Worm (Caenorhabditis elegans) whole organism, L4 larva: ENCODE data around the gene F15G9.5.

Experiments used
- Y105C5A.15 ChIP-seq: fragments of 200-800 bp; sonication (Bioruptor generic); IDR thresholded peaks from 2 replicates; pipeline ENCODE4 v1.3.6; 2022; ENCODE audit warnings: missing genetic modification characterization, missing compliant biosample characterization
- Y5F2A.4 ChIP-seq: fragments of 200-800 bp; sonication (Bioruptor generic); optimal IDR thresholded peaks from 2 replicates; lab custom pipeline; 2018; ENCODE audit warnings: mild to moderate bottlenecking, missing genetic modification characterization, missing compliant biosample characterization
- ZK546.5 ChIP-seq, 2 experiments: sonication (generic microtip); optimal IDR thresholded peaks; 2 replicates each; lab custom pipeline; 2017; ENCODE audit warnings: missing biosample characterization in 2 of 2, missing genetic modification characterization in 2 of 2
- aha-1 ChIP-seq: fragments of 150-350 bp; peaks from one replicate; lab custom pipeline; 2014; ENCODE audit warnings: missing biosample characterization, missing genetic modification characterization
- ama-1 ChIP-seq: fragments of 150-350 bp; optimal IDR thresholded peaks from 2 replicates; lab custom pipeline; 2014; ENCODE audit warnings: inconsistent platforms, mixed read lengths
- ceh-28 ChIP-seq: fragments of 150-350 bp; optimal IDR thresholded peaks from 2 replicates; lab custom pipeline; 2014; ENCODE audit warnings: missing biosample characterization, missing genetic modification reagents, missing genetic modification characterization
- daf-12 ChIP-seq: fragments of 150-350 bp; optimal IDR thresholded peaks from 2 replicates; lab custom pipeline; 2014; ENCODE audit warnings: missing biosample characterization, missing genetic modification reagents, missing genetic modification characterization
- daf-16 ChIP-seq, 3 experiments: sonication (generic microtip); optimal IDR thresholded peaks; 2 replicates each; lab custom pipeline; 2016 to 2017; ENCODE audit warnings: missing genetic modification characterization in 3 of 3, missing genetic modification reagents in 3 of 3, mild to moderate bottlenecking in 2 of 3, missing compliant biosample characterization in 2 of 3, missing biosample characterization in 1 of 3, moderate library complexity in 1 of 3
- dmd-6 ChIP-seq: fragments of 200-800 bp; sonication (Bioruptor generic); IDR thresholded peaks from 2 replicates; pipeline ENCODE4 v1.3.6; 2022; ENCODE audit warnings: missing genetic modification reagents, missing genetic modification characterization, missing compliant biosample characterization
- duxl-1 ChIP-seq: sonication (generic microtip); optimal IDR thresholded peaks from 2 replicates; lab custom pipeline; 2016; ENCODE audit warnings: mild to moderate bottlenecking, missing genetic modification characterization, moderate library complexity, missing compliant biosample characterization; ENCODE audit not compliant: poor library complexity
- fos-1 ChIP-seq: fragments of 150-350 bp; optimal IDR thresholded peaks from 2 replicates; lab custom pipeline; 2014; ENCODE audit warnings: missing biosample characterization, missing genetic modification characterization
- gei-8 ChIP-seq: fragments of 200-800 bp; sonication (Bioruptor generic); optimal IDR thresholded peaks from 2 replicates; lab custom pipeline; 2018; ENCODE audit warnings: mild to moderate bottlenecking, missing genetic modification characterization, missing compliant biosample characterization
- hif-1 ChIP-seq, 2 experiments: sonication (generic microtip); optimal IDR thresholded peaks; 2 replicates each; lab custom pipeline; 2016 to 2017; ENCODE audit warnings: missing compliant biosample characterization in 2 of 2, missing genetic modification characterization in 2 of 2, missing genetic modification reagents in 2 of 2, missing genotype in 2 of 2, mild to moderate bottlenecking in 1 of 2
- hlh-11 ChIP-seq: fragments of 200-800 bp; sonication (Bioruptor generic); optimal IDR thresholded peaks from 2 replicates; lab custom pipeline; 2018; ENCODE audit warnings: mild to moderate bottlenecking, missing genetic modification characterization, missing compliant biosample characterization
- hlh-30 ChIP-seq: sonication (generic microtip); optimal IDR thresholded peaks from 2 replicates; lab custom pipeline; 2017; ENCODE audit warnings: antibody characterized with exemption, mild to moderate bottlenecking, missing genetic modification characterization, missing compliant biosample characterization; ENCODE audit not compliant: insufficient read depth
- hmg-1.1 ChIP-seq: fragments of 200-800 bp; sonication (Bioruptor generic); IDR thresholded peaks from 2 replicates; pipeline ENCODE4 v1.3.6; 2022; ENCODE audit warnings: missing genetic modification reagents, missing genetic modification characterization, missing compliant biosample characterization
- lin-1 ChIP-seq: fragments of 200-800 bp; sonication (Bioruptor generic); IDR thresholded peaks from 2 replicates; pipeline ENCODE4 v1.3.6; 2022; ENCODE audit warnings: missing genetic modification reagents, missing genetic modification characterization, missing compliant biosample characterization
- lin-13 ChIP-seq: fragments of 150-350 bp; optimal IDR thresholded peaks from 2 replicates; lab custom pipeline; 2014; ENCODE audit warnings: missing biosample characterization, missing genetic modification reagents, missing genetic modification characterization
- lin-38 ChIP-seq: fragments of 200-800 bp; sonication (Bioruptor generic); IDR thresholded peaks from 2 replicates; pipeline ENCODE4 v1.3.6; 2022; ENCODE audit warnings: missing genetic modification reagents, missing genetic modification characterization, missing compliant biosample characterization
- lir-3 ChIP-seq: sonication (generic microtip); optimal IDR thresholded peaks from 2 replicates; lab custom pipeline; 2016; ENCODE audit warnings: mild to moderate bottlenecking, missing genetic modification characterization, missing compliant biosample characterization
- lsy-2 ChIP-seq, 2 experiments: fragments of 150-350 bp in 1 of 2; sonication (generic microtip) in 1 of 2; optimal IDR thresholded peaks; 2 replicates each; lab custom pipeline; 2014 to 2017; ENCODE audit warnings: missing biosample characterization in 2 of 2, missing genetic modification characterization in 2 of 2
- mes-2 ChIP-seq: sonication (generic microtip); optimal IDR thresholded peaks from 2 replicates; lab custom pipeline; 2016; ENCODE audit warnings: missing genotype, mild to moderate bottlenecking, missing genetic modification characterization, missing compliant biosample characterization; ENCODE audit not compliant: poor library complexity, severe bottlenecking
- mxl-3 ChIP-seq: fragments of 200-800 bp; sonication (Bioruptor generic); optimal IDR thresholded peaks from 2 replicates; lab custom pipeline; 2018; ENCODE audit warnings: mild to moderate bottlenecking, missing genetic modification characterization, missing compliant biosample characterization
- nhr-237 ChIP-seq: sonication (generic microtip); optimal IDR thresholded peaks from 2 replicates; lab custom pipeline; 2017; ENCODE audit warnings: missing biosample characterization, missing genetic modification characterization
- nhr-42 ChIP-seq: fragments of 200-800 bp; sonication (Bioruptor generic); IDR thresholded peaks from 2 replicates; pipeline ENCODE4 v1.3.6; 2022; ENCODE audit warnings: missing genetic modification characterization, missing compliant biosample characterization
- nhr-48 ChIP-seq: sonication (generic microtip); optimal IDR thresholded peaks from 2 replicates; lab custom pipeline; 2016; ENCODE audit warnings: mild to moderate bottlenecking, missing genetic modification characterization, missing compliant biosample characterization
- nhr-6 ChIP-seq: fragments of 150-350 bp; optimal IDR thresholded peaks from 2 replicates; lab custom pipeline; 2014; ENCODE audit warnings: missing biosample characterization, missing genetic modification characterization
- nhr-76 ChIP-seq: fragments of 150-350 bp; optimal IDR thresholded peaks from 2 replicates; lab custom pipeline; 2014; ENCODE audit warnings: missing biosample characterization, missing genetic modification characterization
- nhr-77 ChIP-seq: fragments of 150-350 bp; optimal IDR thresholded peaks from 2 replicates; lab custom pipeline; 2014; ENCODE audit warnings: missing biosample characterization, missing genetic modification characterization
- pha-4 ChIP-seq, 2 experiments: fragments of 150-350 bp in 1 of 2; fragments of 200-800 bp in 1 of 2; sonication (Bioruptor generic) in 1 of 2; IDR thresholded peaks in 1 of 2; optimal IDR thresholded peaks in 1 of 2; 2 replicates each; pipeline versions ENCODE4 v1.3.6 to Lab custom; 2014 to 2022; ENCODE audit warnings: missing genetic modification characterization in 2 of 2, missing genetic modification reagents in 2 of 2, missing biosample characterization in 1 of 2, missing compliant biosample characterization in 1 of 2
- php-3 ChIP-seq: fragments of 200-800 bp; sonication (Bioruptor generic); IDR thresholded peaks from 2 replicates; pipeline ENCODE4 v1.3.6; 2022; ENCODE audit warnings: missing genetic modification reagents, missing genetic modification characterization, missing compliant biosample characterization
- pqm-1 ChIP-seq: sonication (generic microtip); optimal IDR thresholded peaks from 2 replicates; lab custom pipeline; 2017; ENCODE audit warnings: missing biosample characterization, missing genetic modification characterization
- rbr-2 ChIP-seq: sonication (generic microtip); optimal IDR thresholded peaks from 2 replicates; lab custom pipeline; 2016; ENCODE audit warnings: missing genotype, missing genetic modification characterization, missing compliant biosample characterization
- saeg-2 ChIP-seq: fragments of 200-800 bp; sonication (Bioruptor generic); IDR thresholded peaks from 2 replicates; pipeline ENCODE4 v1.3.6; 2022; ENCODE audit warnings: missing genetic modification reagents, missing genetic modification characterization, missing compliant biosample characterization
- spr-1 ChIP-seq: sonication (generic microtip); optimal IDR thresholded peaks from 2 replicates; lab custom pipeline; 2016; ENCODE audit warnings: mild to moderate bottlenecking, missing genetic modification characterization, missing compliant biosample characterization
- tag-97 ChIP-seq: fragments of 200-800 bp; sonication (Bioruptor generic); IDR thresholded peaks from 2 replicates; pipeline ENCODE4 v1.3.6; 2022; ENCODE audit warnings: missing genetic modification characterization, missing compliant biosample characterization
- unc-130 ChIP-seq: sonication (generic microtip); optimal IDR thresholded peaks from 2 replicates; lab custom pipeline; 2016; ENCODE audit warnings: missing genetic modification reagents, missing genetic modification characterization, missing compliant biosample characterization
- unc-62 ChIP-seq, 3 experiments: fragments of 150-350 bp in 1 of 3; sonication (generic microtip); optimal IDR thresholded peaks in 2 of 3; peaks in 1 of 3; 1 replicate in 1 of 3; 2 replicates in 2 of 3; lab custom pipeline; 2014 to 2017; ENCODE audit warnings: missing biosample characterization in 3 of 3, missing genetic modification characterization in 3 of 3, missing genetic modification reagents in 3 of 3, missing genotype in 1 of 3
- vab-7 ChIP-seq: fragments of 200-800 bp; sonication (Bioruptor generic); IDR thresholded peaks from 2 replicates; pipeline ENCODE4 v1.3.6; 2022; ENCODE audit warnings: missing genetic modification reagents, missing genetic modification characterization, missing compliant biosample characterization
- zfp-2 ChIP-seq: sonication (generic microtip); optimal IDR thresholded peaks from 2 replicates; lab custom pipeline; 2016; ENCODE audit warnings: mild to moderate bottlenecking, missing genetic modification characterization, missing compliant biosample characterization

Gene F15G9.5

DNA sequence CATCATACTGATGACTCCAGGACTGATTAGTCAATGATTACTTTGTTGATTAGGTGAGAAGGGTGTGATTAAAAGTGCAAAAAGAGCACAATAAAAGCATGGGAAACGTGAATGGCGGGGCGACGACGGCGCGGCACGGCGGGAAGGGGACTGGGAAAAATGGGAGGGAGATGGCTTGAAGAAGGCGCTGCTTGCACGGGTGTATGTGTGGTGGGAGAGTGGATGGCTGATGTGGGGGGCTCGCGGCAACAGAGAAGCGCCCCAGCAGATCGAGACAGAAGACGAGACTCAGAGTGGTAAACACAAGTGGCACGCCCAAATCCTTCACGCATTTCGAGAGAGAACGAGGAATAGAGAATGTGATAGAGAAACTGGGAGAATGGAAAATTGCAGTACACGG, at the start of gene F15G9.5 (continued):
- TF ChIP-seq ZK546.5 (tag; optimal IDR thresholded peaks at IDR 0.05; lab: Kevin White, UChicago) (no peak), nhr-237 (tag; lab: Kevin White, UChicago) (no peak), rbr-2 (tag; lab: Kevin White, UChicago) (peak; percentile 38), lsy-2 (tag; optimal IDR thresholded peaks at IDR 0.05; lab: Kevin White, UChicago) (no peak), unc-130 (GFP tag; lab: Kevin White, UChicago) (no peak), Y105C5A.15 (GFP tag; lab: Robert Waterston, UW) (no peak), unc-62 (GFP tag; optimal IDR thresholded peaks at IDR 0.05 in 1 of 2; lab: Kevin White, UChicago) (no peak), unc-62 (tag; optimal IDR thresholded peaks at IDR 0.05; lab: Kevin White, UChicago) (no peak), nhr-77 (no peak), hif-1 (tag; optimal IDR thresholded peaks at IDR 0.05; lab: Kevin White, UChicago) (no peak), nhr-42 (GFP tag; lab: Robert Waterston, UW) (no peak), gei-8 (GFP tag; lab: Kevin White, UChicago) (no peak)
- TF ChIP-seq, all 104 proteins: peak for 12

DNA sequence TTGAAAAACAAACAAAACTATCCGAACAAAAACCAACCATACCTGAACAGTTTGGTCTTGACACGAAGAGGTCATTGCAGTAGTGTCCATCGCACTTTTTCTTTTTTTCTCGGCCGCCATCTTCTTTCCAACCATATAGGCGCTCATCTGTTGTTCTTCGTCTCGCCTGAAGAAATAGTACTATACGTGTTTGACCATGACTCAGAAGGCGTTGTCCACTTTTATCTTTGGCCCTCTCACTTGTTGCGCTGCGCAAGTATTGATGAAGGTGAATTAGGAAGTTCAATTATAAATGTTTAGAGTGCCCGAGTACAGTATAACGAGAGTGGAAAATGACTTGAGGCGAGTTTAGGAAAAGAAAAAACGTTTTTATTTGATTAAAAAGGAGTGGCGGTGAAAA, 48.2 kb upstream of the F15G9.5 start:
- peak; percentile 20 for TF ChIP-seq mes-2 (tag; lab: Kevin White, UChicago)
- no peak for TF ChIP-seq saeg-2 (GFP tag; lab: Robert Waterston, UW)
- no peak for TF ChIP-seq nhr-76 (tag; lab: Kevin White, UChicago)
- no peak for TF ChIP-seq vab-7 (GFP tag; lab: Robert Waterston, UW)
- no peak for TF ChIP-seq daf-12 (tag; lab: Kevin White, UChicago)
- TF ChIP-seq hlh-11 (tag; lab: Kevin White, UChicago) = peak; percentile 1
- TF ChIP-seq aha-1 = peak; percentile 22
- TF ChIP-seq nhr-6 (tag; lab: Kevin White, UChicago) = peak; percentile 52

DNA sequence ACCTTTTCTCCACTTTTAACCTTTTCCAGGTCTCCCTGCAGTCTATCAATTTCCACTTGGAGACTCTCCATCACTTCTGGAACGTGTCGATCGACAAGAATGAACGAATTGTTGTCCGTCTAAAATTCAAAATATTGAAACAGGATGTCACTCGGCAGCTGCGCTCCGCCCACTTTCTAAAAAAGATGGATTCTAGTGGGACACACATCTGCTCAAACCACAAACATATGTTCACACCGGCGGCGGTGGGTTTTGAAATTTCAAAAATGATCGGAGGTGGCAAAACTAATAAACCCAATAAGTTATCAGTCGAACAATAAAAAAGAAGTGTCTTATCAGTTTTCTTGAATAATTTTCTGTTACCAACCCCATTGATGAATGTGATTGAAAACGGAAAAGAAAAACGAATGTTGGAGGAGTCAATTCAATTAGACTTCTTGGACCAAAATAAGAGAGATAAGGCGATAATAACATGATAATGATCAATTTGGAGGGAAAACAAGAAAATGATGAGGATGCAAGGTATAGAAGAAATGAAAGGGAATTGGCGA, 44.8 kb upstream of the F15G9.5 start:
- no peak for TF ChIP-seq lin-38 (GFP tag; lab: Robert Waterston, UW)
- TF ChIP-seq unc-62 (GFP tag; optimal IDR thresholded peaks at IDR 0.05 in 1 of 2; lab: Kevin White, UChicago) = peak in 1 of 2 experiments; percentile 10
- TF ChIP-seq unc-62 (tag; optimal IDR thresholded peaks at IDR 0.05; lab: Kevin White, UChicago) = no peak
- TF ChIP-seq lin-13 = no peak
- peak; percentile 58 for TF ChIP-seq pqm-1 (tag; lab: Kevin White, UChicago)
- TF ChIP-seq fos-1 (tag; lab: Kevin White, UChicago) = no peak
- TF ChIP-seq daf-16 (GFP tag; optimal IDR thresholded peaks at IDR 0.05; lab: Kevin White, UChicago) = no peak
- TF ChIP-seq daf-16 (tag; optimal IDR thresholded peaks at IDR 0.05; lab: Kevin White, UChicago) = peak; percentile 41
- TF ChIP-seq saeg-2 (GFP tag; lab: Robert Waterston, UW) = no peak
- no peak for TF ChIP-seq nhr-76 (tag; lab: Kevin White, UChicago)
- no peak for TF ChIP-seq zfp-2 (tag; lab: Kevin White, UChicago)
- no peak for TF ChIP-seq hlh-11 (tag; lab: Kevin White, UChicago)
- TF ChIP-seq dmd-6 (GFP tag; lab: Robert Waterston, UW) = peak; percentile 23; the same call in 1 of the 2 replicates
- TF ChIP-seq duxl-1 (tag; lab: Kevin White, UChicago) = no peak
- TF ChIP-seq aha-1 = peak; percentile 44
- TF ChIP-seq php-3 (GFP tag; lab: Robert Waterston, UW) = peak; percentile 10; the same call in 1 of the 2 replicates

ce11 chrX:9777481-9777880, 39.8 kb upstream of the F15G9.5 start, which contains the start of gene T09B9.5:
TSS of gene T09B9.5 (plus strand) at chrX:9777781.
- TF ChIP-seq ama-1 (lab: Kevin White, UChicago) = no peak
- TF ChIP-seq tag-97 (GFP tag; lab: Robert Waterston, UW) = 0 out of 2 replicates have a peak, but pooled peaks have one; percentile 69

- TF ChIP-seq vab-7 (GFP tag; lab: Robert Waterston, UW) = no peak
- TF ChIP-seq hmg-1.1 (GFP tag; lab: Robert Waterston, UW) = 0 out of 2 replicates have a peak, but pooled peaks have one; percentile 36
- peak; percentile 50 for TF ChIP-seq hlh-30 (tag; lab: Kevin White, UChicago)
- TF ChIP-seq ceh-28 (tag; lab: Kevin White, UChicago) = no peak
- TF ChIP-seq lir-3 (tag; lab: Kevin White, UChicago) = no peak
- no peak for TF ChIP-seq daf-16 (GFP tag; optimal IDR thresholded peaks at IDR 0.05; lab: Kevin White, UChicago)
- peak; percentile 21 for TF ChIP-seq daf-16 (tag; optimal IDR thresholded peaks at IDR 0.05; lab: Kevin White, UChicago)
- no peak for TF ChIP-seq mxl-3
- no peak for TF ChIP-seq spr-1
- TF ChIP-seq hlh-11 (tag; lab: Kevin White, UChicago) = peak; percentile 31
- TF ChIP-seq pha-4 (GFP tag; IDR thresholded peaks at IDR 0.05; lab: Robert Waterston, UW) = no peak
- TF ChIP-seq pha-4 (tag; optimal IDR thresholded peaks at IDR 0.05; lab: Kevin White, UChicago) = peak; percentile 32
- no peak for TF ChIP-seq lin-1 (GFP tag; lab: Robert Waterston, UW)
- TF ChIP-seq nhr-48 (tag; lab: Kevin White, UChicago) = no peak
- TF ChIP-seq pqm-1 (tag; lab: Kevin White, UChicago) = peak; percentile 44
- no peak for TF ChIP-seq Y5F2A.4
Measured at ce11 chrX:9774323-9774722, 36.6 kb upstream of the F15G9.5 start, which contains the start of gene T09B9.4. TSS of gene T09B9.4 (minus strand) at chrX:9774352.
